Worm (Caenorhabditis elegans): Measurements from ENCODE around the gene atgp-2.

Gene atgp-2

DNA sequence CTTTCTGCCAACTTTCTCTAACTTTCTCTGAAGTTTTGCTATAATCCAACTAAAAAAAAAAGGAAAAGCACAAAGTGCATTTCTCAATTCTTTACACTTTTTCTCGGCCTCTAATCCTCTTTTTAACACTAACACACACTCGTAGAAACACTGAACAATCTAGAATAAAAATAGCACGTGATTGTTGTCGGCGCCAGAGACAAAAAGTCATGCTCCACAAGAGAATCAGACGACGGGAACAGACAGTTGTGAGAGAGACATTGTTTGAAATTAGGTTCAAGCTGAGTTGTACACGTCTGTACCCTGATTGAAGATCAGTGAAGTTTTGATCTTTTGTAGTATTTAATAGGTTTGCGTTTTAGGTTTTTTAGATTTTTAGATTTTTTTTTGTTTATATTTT is 45.5 kb downstream of the atgp-2 start (continued):
- no peak for TF ChIP-seq ceh-8 (GFP tag; optimal IDR thresholded peaks at IDR 0.05)
- no peak for TF ChIP-seq zag-1 (tag; optimal IDR thresholded peaks at IDR 0.05)
- TF ChIP-seq lin-39 (tag; optimal IDR thresholded peaks at IDR 0.05), result no peak
- TF ChIP-seq nhr-76 (tag; optimal IDR thresholded peaks at IDR 0.05), result no peak
- TF ChIP-seq nhr-84 (tag; optimal IDR thresholded peaks at IDR 0.05), result no peak
- peak; percentile 66 for TF ChIP-seq nhr-90 (tag; optimal IDR thresholded peaks at IDR 0.05; ENCODE audit: poor library complexity)
- TF ChIP-seq unc-130 (tag; optimal IDR thresholded peaks at IDR 0.05), result peak; percentile 61
- no peak for TF ChIP-seq C34B4.2 (tag; optimal IDR thresholded peaks at IDR 0.05)
- TF ChIP-seq ces-1 (GFP tag; optimal IDR thresholded peaks at IDR 0.05), result no peak
- TF ChIP-seq tlp-1 (tag; optimal IDR thresholded peaks at IDR 0.05), result no peak
- peak; percentile 59 for TF ChIP-seq dsc-1 (tag; optimal IDR thresholded peaks at IDR 0.05)
- TF ChIP-seq mab-9 (GFP tag; IDR thresholded peaks at IDR 0.05), result no peak
- no peak for TF ChIP-seq ztf-11 (tag; optimal IDR thresholded peaks at IDR 0.05)
- TF ChIP-seq nhr-71 (tag; optimal IDR thresholded peaks at IDR 0.05), result peak; percentile 95
- no peak for TF ChIP-seq Y116A8C.19 (tag; optimal IDR thresholded peaks at IDR 0.05; ENCODE audit: borderline replicate concordance)
- peak; percentile 17 for TF ChIP-seq irx-1 (tag; optimal IDR thresholded peaks at IDR 0.05)
- TF ChIP-seq pax-3 (tag; optimal IDR thresholded peaks at IDR 0.05), result no peak
- peak; percentile 32 to 51 for TF ChIP-seq efl-1 (optimal IDR thresholded peaks at IDR 0.05)
- peak; percentile 42 to 92 for TF ChIP-seq efl-1 (GFP tag; optimal IDR thresholded peaks at IDR 0.05 in 1 of 2)
- TF ChIP-seq lin-35 (GFP tag; optimal IDR thresholded peaks at IDR 0.05), result peak; percentile 56 to 80
- no peak for TF ChIP-seq sptf-1 (tag; optimal IDR thresholded peaks at IDR 0.05)
- TF ChIP-seq C04F5.9 (tag; optimal IDR thresholded peaks at IDR 0.05), result no peak
- peak; percentile 73 for TF ChIP-seq mep-1 (tag; optimal IDR thresholded peaks at IDR 0.05)
- no peak for TF ChIP-seq hpl-2 (GFP tag; optimal IDR thresholded peaks at IDR 0.05)
- peak; percentile 57 for TF ChIP-seq xbp-1 (tag; optimal IDR thresholded peaks at IDR 0.05)
- peak; percentile 77 for TF ChIP-seq elt-2 (tag; optimal IDR thresholded peaks at IDR 0.05)
- no peak for TF ChIP-seq blmp-1 (tag; optimal IDR thresholded peaks at IDR 0.05)
- peak; percentile 51 for TF ChIP-seq lir-3 (tag; optimal IDR thresholded peaks at IDR 0.05; ENCODE audit: poor library complexity)
- TF ChIP-seq fkh-4 (tag; optimal IDR thresholded peaks at IDR 0.05; ENCODE audit: borderline replicate concordance), result no peak
- TF ChIP-seq C16A3.4 (tag; optimal IDR thresholded peaks at IDR 0.05), result peak; percentile 19
- TF ChIP-seq sup-37 (GFP tag; optimal IDR thresholded peaks at IDR 0.05), result peak; percentile 44
- no peak for TF ChIP-seq ets-5 (GFP tag; IDR thresholded peaks at IDR 0.05)
- no peak for TF ChIP-seq unc-86 (tag; optimal IDR thresholded peaks at IDR 0.05)
- TF ChIP-seq pqm-1 (tag; optimal IDR thresholded peaks at IDR 0.05), result no peak
- TF ChIP-seq isw-1 (GFP tag; IDR thresholded peaks at IDR 0.05), result no peak; the same call in 1 of the 2 replicates
- TF ChIP-seq unc-98 (GFP tag; IDR thresholded peaks at IDR 0.05), result no peak

ce11 chrII:14597788-14598187 is 46.1 kb downstream of the atgp-2 start:
- TF ChIP-seq jun-1 (tag; optimal IDR thresholded peaks at IDR 0.05) (no peak), elt-3 (tag; optimal IDR thresholded peaks at IDR 0.05) (peak; percentile 37 to 97 (median 69)), nhr-85 (tag) (peak; percentile 44)

DNA sequence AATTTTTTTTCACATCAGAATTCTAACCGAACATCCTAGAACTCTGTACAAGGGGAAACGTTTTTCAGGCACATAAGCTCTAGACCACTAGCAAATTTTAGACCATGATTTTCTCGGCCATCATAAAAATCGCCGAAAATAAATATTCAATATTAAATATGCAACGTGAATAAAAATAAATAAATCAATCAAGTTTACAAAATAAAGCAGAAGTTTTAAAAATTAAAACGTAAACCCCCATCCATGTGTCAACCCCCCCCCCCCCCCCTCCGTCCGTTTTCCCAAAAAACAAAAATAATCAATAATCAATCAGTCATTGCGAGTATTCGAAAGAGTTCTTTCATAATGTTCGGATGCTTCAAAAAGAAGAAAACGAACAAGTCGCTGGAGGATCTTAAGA is 50.6 kb downstream of the atgp-2 start, which contains the start of gene catp-4:
TSS of gene catp-4 (plus strand) at position 301 of the 400 bp plus-strand sequence.
- no peak for TF ChIP-seq efl-3 (GFP tag; optimal IDR thresholded peaks at IDR 0.05)
- TF ChIP-seq ceh-88 (GFP tag; IDR thresholded peaks at IDR 0.05), result no peak
- no peak for TF ChIP-seq nhr-76 (tag; optimal IDR thresholded peaks at IDR 0.05)
- no peak for TF ChIP-seq xbp-1 (tag; optimal IDR thresholded peaks at IDR 0.05)
- no peak for TF ChIP-seq lsy-2 (tag; optimal IDR thresholded peaks at IDR 0.05)
- TF ChIP-seq ets-5 (GFP tag; IDR thresholded peaks at IDR 0.05), result no peak
- no peak for TF ChIP-seq nhr-77 (tag; optimal IDR thresholded peaks at IDR 0.05)
- TF ChIP-seq ceh-8 (GFP tag; optimal IDR thresholded peaks at IDR 0.05), result no peak
- TF ChIP-seq tbx-2 (tag; optimal IDR thresholded peaks at IDR 0.05), result no peak
- no peak for TF ChIP-seq zag-1 (tag; optimal IDR thresholded peaks at IDR 0.05)
- no peak for TF ChIP-seq Y116A8C.19 (tag; optimal IDR thresholded peaks at IDR 0.05; ENCODE audit: borderline replicate concordance)
- TF ChIP-seq mef-2 (tag; optimal IDR thresholded peaks at IDR 0.05), result no peak
- TF ChIP-seq skn-1 (tag; optimal IDR thresholded peaks at IDR 0.05), result no peak
- TF ChIP-seq nhr-237 (tag; optimal IDR thresholded peaks at IDR 0.05), result no peak
- no peak for TF ChIP-seq swsn-7 (tag; optimal IDR thresholded peaks at IDR 0.05)
